Fruit fly (Drosophila melanogaster): ENCODE data around the gene lsn.

lsn gene

dm6 chr3R:21834234-21835070, 30.5 kb upstream of the lsn start (continued):
- TF ChIP-seq CG1529 (GFP tag; optimal IDR thresholded peaks at IDR 0.05) (peak; percentile 3), CG17359 (tag; optimal IDR thresholded peaks at IDR 0.05) (no peak), chinmo (GFP tag; IDR thresholded peaks at IDR 0.05; ENCODE audit: partially characterized antibody) (0 out of 4 replicates have a peak, but pooled peaks have one; percentile 26), wek (GFP tag; optimal IDR thresholded peaks at IDR 0.05) (no peak), CG14441 (GFP tag; IDR thresholded peaks at IDR 0.05) (no peak), ash1 (GFP tag; optimal IDR thresholded peaks at IDR 0.05) (no peak), CG33213 (GFP tag; optimal IDR thresholded peaks at IDR 0.05) (no peak), fu2 (GFP tag; optimal IDR thresholded peaks at IDR 0.05) (no peak), Usf (GFP tag; optimal IDR thresholded peaks at IDR 0.05) (peak; percentile 14), ci (GFP tag; IDR thresholded peaks at IDR 0.05) (peak; percentile 31; the same call in 1 of the 3 replicates), CG4360 (GFP tag; IDR thresholded peaks at IDR 0.05) (peak; percentile 9; the same call in 1 of the 2 replicates), tap (tag; optimal IDR thresholded peaks at IDR 0.05) (no peak), Nf-YB (GFP tag; optimal IDR thresholded peaks at IDR 0.05) (peak; percentile 19), so (GFP tag; IDR thresholded peaks at IDR 0.05) (no peak), run (tag; optimal IDR thresholded peaks at IDR 0.05) (no peak), wor (GFP tag; IDR thresholded peaks at IDR 0.05) (no peak), CG2678 (tag; optimal IDR thresholded peaks at IDR 0.05) (peak; percentile 7), vnd (GFP tag; IDR thresholded peaks at IDR 0.05; ENCODE audit: partially characterized antibody) (no peak), CG6791 (GFP tag; IDR thresholded peaks at IDR 0.05; ENCODE audit: partially characterized antibody) (no peak), sug (tag; optimal IDR thresholded peaks at IDR 0.05) (no peak), Mes4 (GFP tag; optimal IDR thresholded peaks at IDR 0.05) (no peak), ap (GFP tag; IDR thresholded peaks at IDR 0.05) (no peak), gt (GFP tag; IDR thresholded peaks at IDR 0.05) (no peak), Scr (GFP tag; IDR thresholded peaks at IDR 0.05; ENCODE audit: partially characterized antibody) (no peak), Xrp1 (GFP tag; IDR thresholded peaks at IDR 0.05) (peak; percentile 69), CG1602 (GFP tag; optimal IDR thresholded peaks at IDR 0.05) (peak; percentile 43), H2.0 (GFP tag; IDR thresholded peaks at IDR 0.05) (no peak), trem (tag; optimal IDR thresholded peaks at IDR 0.05) (peak; percentile 1), Dad (GFP tag; optimal IDR thresholded peaks at IDR 0.05) (no peak), CG7556 (GFP tag; optimal IDR thresholded peaks at IDR 0.05) (peak; percentile 45), usp (GFP tag; optimal IDR thresholded peaks at IDR 0.05) (no peak), Ssrp (tag; optimal IDR thresholded peaks at IDR 0.05) (peak; percentile 55), cas (GFP tag; IDR thresholded peaks at IDR 0.05) (no peak), sisA (GFP tag; IDR thresholded peaks at IDR 0.05) (peak; percentile 19; the same call in 1 of the 2 replicates), CG13775 (GFP tag; optimal IDR thresholded peaks at IDR 0.05) (peak; percentile 15), en (GFP tag; optimal IDR thresholded peaks at IDR 0.05) (no peak), Lpt (GFP tag; optimal IDR thresholded peaks at IDR 0.05) (no peak), lilli (GFP tag; optimal IDR thresholded peaks at IDR 0.05) (no peak), Hr51 (GFP tag; optimal IDR thresholded peaks at IDR 0.05) (peak in 1 of 2 experiments; percentile 42), CG7357 (GFP tag; IDR thresholded peaks at IDR 0.05) (0 out of 3 replicates have a peak, but pooled peaks have one; percentile 8), fd3F (GFP tag; optimal IDR thresholded peaks at IDR 0.05) (no peak), Spps (tag; optimal IDR thresholded peaks at IDR 0.05) (peak; percentile 43), Stat92E (GFP tag; optimal IDR thresholded peaks at IDR 0.05) (no peak), nerfin-1 (tag; optimal IDR thresholded peaks at IDR 0.05) (peak; percentile 38), CG17385 (GFP tag; optimal IDR thresholded peaks at IDR 0.05) (peak; percentile 14), trh (GFP tag; optimal IDR thresholded peaks at IDR 0.05) (no peak), CkIIα-i1 (GFP tag; IDR thresholded peaks at IDR 0.05) (no peak), CG2199 (GFP tag; IDR thresholded peaks at IDR 0.05) (no peak), Drgx (GFP tag; IDR thresholded peaks at IDR 0.05) (0 out of 2 replicates have a peak, but pooled peaks have one; percentile 5)
